Worm (Caenorhabditis elegans): ENCODE measurements around the gene B0507.1.

Gene B0507.1

DNA sequence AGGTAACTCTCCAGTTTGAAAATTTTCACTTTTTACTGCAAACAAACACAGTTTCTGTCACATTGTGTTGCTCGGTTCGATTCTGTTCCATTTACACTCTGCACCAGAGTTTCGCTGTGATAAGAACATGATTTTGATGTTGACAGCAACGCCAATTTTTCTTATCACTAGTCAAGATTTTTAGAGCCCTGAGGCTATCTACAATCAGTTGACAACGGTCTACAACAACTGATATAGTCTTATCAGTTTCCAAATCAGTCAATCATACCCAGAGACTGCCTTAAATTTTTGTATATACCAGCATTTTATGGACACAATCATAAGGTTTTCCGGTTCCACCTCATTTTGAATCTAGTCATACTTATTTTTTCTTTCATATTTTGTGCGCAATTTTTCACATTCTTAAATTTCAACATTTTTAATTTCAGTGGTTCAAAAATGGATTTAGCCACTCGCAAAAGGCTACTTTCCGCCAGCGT lies 7.8 kb upstream of the B0507.1 start, which contains the start of gene B0507.3 (continued):
- TF ChIP-seq egl-43 (GFP tag; IDR thresholded peaks at IDR 0.05) (no peak), lin-15B (tag; optimal IDR thresholded peaks at IDR 0.05) (no peak), gei-8 (GFP tag; optimal IDR thresholded peaks at IDR 0.05) (peak; percentile 17), zip-11 (GFP tag; IDR thresholded peaks at IDR 0.05) (no peak), fkh-10 (GFP tag; optimal IDR thresholded peaks at IDR 0.05) (no peak), mdt-29 (GFP tag; IDR thresholded peaks at IDR 0.05) (no peak), F26F4.8 (GFP tag; conservative IDR thresholded peaks at IDR 0.05) (no peak), hmg-1.1 (GFP tag; IDR thresholded peaks at IDR 0.05) (no peak), zfp-3 (GFP tag; conservative IDR thresholded peaks at IDR 0.05) (no peak), ces-1 (GFP tag; optimal IDR thresholded peaks at IDR 0.05) (no peak), sdz-12 (GFP tag; optimal IDR thresholded peaks at IDR 0.05) (no peak), spr-1 (tag; optimal IDR thresholded peaks at IDR 0.05) (no peak), hlh-30 (tag; optimal IDR thresholded peaks at IDR 0.05; ENCODE audit: insufficient read depth) (peak; percentile 51), arid-1 (GFP tag; conservative IDR thresholded peaks at IDR 0.05) (no peak), nhr-48 (tag; optimal IDR thresholded peaks at IDR 0.05) (peak; percentile 55), cey-2 (tag; optimal IDR thresholded peaks at IDR 0.05; ENCODE audit: borderline replicate concordance, insufficient read depth) (peak; percentile 70), rbr-2 (tag; optimal IDR thresholded peaks at IDR 0.05) (no peak)

DNA sequence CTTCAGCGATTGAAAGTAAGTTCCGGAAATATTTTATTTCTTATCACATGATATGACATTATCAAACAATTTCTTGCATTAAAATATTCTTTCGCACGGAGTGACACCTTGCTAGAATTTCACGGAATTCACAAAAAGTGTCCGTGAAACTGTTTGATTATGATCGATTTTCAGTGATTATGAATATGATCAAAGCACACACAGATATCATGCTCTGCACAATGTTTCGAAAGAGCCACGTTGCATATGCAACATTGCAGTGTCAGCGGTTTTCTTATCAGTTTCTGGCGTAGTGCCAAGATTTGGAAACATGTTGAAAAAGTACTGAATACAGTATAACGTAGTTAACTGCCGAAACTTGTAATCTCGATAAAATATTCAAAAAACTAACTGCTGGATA lies 7.2 kb upstream of the B0507.1 start:
- TF ChIP-seq nhr-6 (tag; optimal IDR thresholded peaks at IDR 0.05) (no peak), dmd-6 (GFP tag; IDR thresholded peaks at IDR 0.05) (peak; percentile 95), zip-2 (tag; optimal IDR thresholded peaks at IDR 0.05) (no peak), nhr-11 (tag; optimal IDR thresholded peaks at IDR 0.05) (no peak), nhr-48 (tag; optimal IDR thresholded peaks at IDR 0.05) (peak; percentile 22), zfp-3 (GFP tag; conservative IDR thresholded peaks at IDR 0.05) (peak; percentile 60; the same call in 1 of the 2 replicates), F26F4.8 (GFP tag; conservative IDR thresholded peaks at IDR 0.05) (no peak), pqm-1 (tag; optimal IDR thresholded peaks at IDR 0.05) (peak; percentile 74), nhr-237 (tag; optimal IDR thresholded peaks at IDR 0.05) (no peak), hif-1 (tag; optimal IDR thresholded peaks at IDR 0.05) (no peak), nhr-28 (tag; optimal IDR thresholded peaks at IDR 0.05) (peak; percentile 82), aha-1 (tag) (peak; percentile 66), zfp-2 (tag; optimal IDR thresholded peaks at IDR 0.05) (no peak), nhr-77 (tag; optimal IDR thresholded peaks at IDR 0.05) (peak; percentile 76), tra-1 (GFP tag; IDR thresholded peaks at IDR 0.05) (peak; percentile 86), duxl-1 (tag; optimal IDR thresholded peaks at IDR 0.05; ENCODE audit: poor library complexity) (no peak), nhr-42 (GFP tag; IDR thresholded peaks at IDR 0.05) (no peak), sdz-12 (GFP tag; optimal IDR thresholded peaks at IDR 0.05) (no peak), ZK337.2 (GFP tag; IDR thresholded peaks at IDR 0.05) (no peak), lin-15B (tag; optimal IDR thresholded peaks at IDR 0.05) (no peak), spr-1 (tag; optimal IDR thresholded peaks at IDR 0.05) (no peak), mdt-29 (GFP tag; IDR thresholded peaks at IDR 0.05) (no peak), Y48G9A.11 (GFP tag; IDR thresholded peaks at IDR 0.05) (no peak), hlh-30 (tag; optimal IDR thresholded peaks at IDR 0.05; ENCODE audit: insufficient read depth) (no peak), mep-1 (tag; optimal IDR thresholded peaks at IDR 0.05) (no peak), nhr-102 (tag; optimal IDR thresholded peaks at IDR 0.05) (peak; percentile 54), hlh-11 (tag; optimal IDR thresholded peaks at IDR 0.05) (peak; percentile 84), dmd-8 (GFP tag; IDR thresholded peaks at IDR 0.05) (no peak), unc-130 (GFP tag; optimal IDR thresholded peaks at IDR 0.05) (no peak), madf-5 (GFP tag; IDR thresholded peaks at IDR 0.05) (no peak), mxl-3 (GFP tag; optimal IDR thresholded peaks at IDR 0.05) (peak; percentile 42), Y75B8A.6 (GFP tag; IDR thresholded peaks at IDR 0.05) (no peak), attf-4 (tag; optimal IDR thresholded peaks at IDR 0.05) (no peak), Y5F2A.4 (GFP tag; optimal IDR thresholded peaks at IDR 0.05) (no peak), skn-1 (tag; optimal IDR thresholded peaks at IDR 0.05) (no peak), hmg-1.1 (GFP tag; IDR thresholded peaks at IDR 0.05) (no peak), ztf-11 (tag; optimal IDR thresholded peaks at IDR 0.05) (no peak), lsy-2 (tag; optimal IDR thresholded peaks at IDR 0.05) (no peak), F37D6.2 (tag; optimal IDR thresholded peaks at IDR 0.05) (no peak), cey-2 (tag; optimal IDR thresholded peaks at IDR 0.05; ENCODE audit: borderline replicate concordance, insufficient read depth) (no peak), dve-1 (tag; optimal IDR thresholded peaks at IDR 0.05; ENCODE audit: insufficient read depth) (peak; percentile 80)
